Worm (Caenorhabditis elegans) whole organism, young adult: ENCODE measurements around the gene F47E1.20.

Experiments used
- B0019.2 ChIP-seq: fragments of 200-800 bp; sonication (Bioruptor generic); conservative IDR thresholded peaks from 2 replicates; pipeline ENCODE4 v1.3.6; 2022; ENCODE audit warnings: missing genetic modification reagents, missing genetic modification characterization, missing compliant biosample characterization
- ceh-58 ChIP-seq: fragments of 200-800 bp; sonication (Bioruptor generic); IDR thresholded peaks from 2 replicates; pipeline ENCODE4 v1.3.6; 2022; ENCODE audit warnings: missing genetic modification characterization, missing compliant biosample characterization
- him-1 ChIP-seq: sonication (generic microtip); optimal IDR thresholded peaks from 2 replicates; lab custom pipeline; 2016; ENCODE audit warnings: missing genotype, missing genetic modification reagents, missing genetic modification characterization, missing compliant biosample characterization
- nhr-90 ChIP-seq: sonication (generic microtip); optimal IDR thresholded peaks from 2 replicates; lab custom pipeline; 2016; ENCODE audit warnings: missing genotype, mild to moderate bottlenecking, missing genetic modification characterization, missing compliant biosample characterization
- pha-4 ChIP-seq: fragments of 150-350 bp; sonication (generic microtip); optimal IDR thresholded peaks from 2 replicates; lab custom pipeline; 2014; ENCODE audit warnings: missing biosample characterization, missing genetic modification reagents, missing genetic modification characterization
- rec-8 ChIP-seq, 2 experiments: sonication (generic microtip); optimal IDR thresholded peaks; 2 replicates each; lab custom pipeline; 2016; ENCODE audit warnings: mild to moderate bottlenecking in 2 of 2, missing genetic modification characterization in 2 of 2, missing genetic modification reagents in 2 of 2, missing genotype in 2 of 2, missing biosample characterization in 1 of 2, missing compliant biosample characterization in 1 of 2, moderate library complexity in 1 of 2
- snpc-4 ChIP-seq, 5 experiments: fragments of 150-350 bp in 1 of 5; sonication (generic microtip) in 4 of 5; optimal IDR thresholded peaks; 2 replicates each; lab custom pipeline; 2014 to 2018; ENCODE audit warnings: missing genetic modification characterization in 5 of 5, missing biosample characterization in 3 of 5, antibody characterized with exemption in 2 of 5, mild to moderate bottlenecking in 2 of 5, missing compliant biosample characterization in 2 of 5, missing genotype in 2 of 5, moderate library complexity in 2 of 5, missing genetic modification reagents in 1 of 5
- tbp1 ChIP-seq: fragments of 200-800 bp; sonication (Bioruptor generic); optimal IDR thresholded peaks from 2 replicates; lab custom pipeline; 2018; ENCODE audit warnings: mild to moderate bottlenecking, missing genetic modification characterization, missing compliant biosample characterization
- unc-130 ChIP-seq: sonication (generic microtip); optimal IDR thresholded peaks from 2 replicates; lab custom pipeline; 2016; ENCODE audit warnings: missing genetic modification reagents, missing genetic modification characterization, missing compliant biosample characterization
- unc-62 ChIP-seq: fragments of 150-350 bp; optimal IDR thresholded peaks from 2 replicates; lab custom pipeline; 2014; ENCODE audit warnings: missing biosample characterization, missing genetic modification reagents, missing genetic modification characterization
- ztf-3 ChIP-seq: fragments of 200-800 bp; sonication (Bioruptor generic); optimal IDR thresholded peaks from 2 replicates; lab custom pipeline; 2018; ENCODE audit warnings: mild to moderate bottlenecking, missing genetic modification characterization, missing compliant biosample characterization

DNA sequence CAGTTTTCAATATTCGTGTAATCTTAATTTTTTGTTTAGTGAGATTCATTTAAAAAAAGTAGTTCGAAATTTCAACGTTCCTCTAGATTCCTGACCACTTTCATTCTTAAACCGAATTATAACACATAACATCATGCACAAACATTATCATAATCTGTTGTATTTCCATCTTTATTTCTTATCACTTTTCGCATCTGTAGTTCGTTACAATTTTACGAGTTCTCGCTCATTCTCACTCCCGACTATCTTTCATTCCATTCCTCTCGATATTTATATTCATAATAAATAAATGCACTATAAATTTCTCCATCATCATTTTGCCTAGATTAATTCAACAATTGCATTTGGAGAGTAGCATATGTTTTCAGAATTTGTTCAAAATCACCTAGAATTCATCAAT lies 32.5 kb downstream of the F47E1.20 start:
- no peak for TF ChIP-seq ztf-3
- TF ChIP-seq unc-62 (GFP tag; lab: Kevin White, UChicago), result no peak
- no peak for TF ChIP-seq snpc-4 (GFP tag; optimal IDR thresholded peaks at IDR 0.05; lab: Kevin White, UChicago)
- TF ChIP-seq snpc-4 (tag; optimal IDR thresholded peaks at IDR 0.05; lab: Kevin White, UChicago), result no peak
- no peak for TF ChIP-seq pha-4 (tag; lab: Kevin White, UChicago)
- TF ChIP-seq rec-8 (tag; optimal IDR thresholded peaks at IDR 0.05; lab: Kevin White, UChicago), result no peak
- TF ChIP-seq tbp1 (GFP tag; lab: Kevin White, UChicago), result no peak
- TF ChIP-seq ceh-58 (GFP tag; lab: Robert Waterston, UW), result no peak
- TF ChIP-seq him-1 (tag; lab: Kevin White, UChicago), result no peak
- no peak for TF ChIP-seq B0019.2
- no peak for TF ChIP-seq unc-130 (GFP tag; lab: Kevin White, UChicago)
- TF ChIP-seq nhr-90 (tag; lab: Kevin White, UChicago), result no peak
